Worm (Caenorhabditis elegans) whole organism, L2 larva: ENCODE results near the gene tlk-1.

Experiments
- C34F6.9 ChIP-seq: fragments of 150-350 bp; optimal IDR thresholded peaks from 2 replicates; lab custom pipeline; 2014; ENCODE audit warnings: missing biosample characterization, missing genetic modification characterization
- F13H6.1 ChIP-seq: sonication (generic microtip); optimal IDR thresholded peaks from 2 replicates; lab custom pipeline; 2016; ENCODE audit warnings: missing genetic modification characterization, missing compliant biosample characterization
- R02D3.7 ChIP-seq: fragments of 150-350 bp; optimal IDR thresholded peaks from 2 replicates; lab custom pipeline; 2014; ENCODE audit warnings: missing biosample characterization, missing genetic modification characterization
- Y55F3AM.14 ChIP-seq: fragments of 200-800 bp; sonication (Bioruptor generic); optimal IDR thresholded peaks from 2 replicates; lab custom pipeline; 2018; ENCODE audit warnings: mild to moderate bottlenecking, missing genetic modification characterization, missing compliant biosample characterization
- ZK546.5 ChIP-seq: sonication (generic microtip); optimal IDR thresholded peaks from 2 replicates; lab custom pipeline; 2017; ENCODE audit warnings: missing biosample characterization, missing genetic modification characterization
- alr-1 ChIP-seq: fragments of 150-350 bp; optimal IDR thresholded peaks from 2 replicates; lab custom pipeline; 2014; ENCODE audit warnings: missing biosample characterization, missing genetic modification characterization
- aly-2 ChIP-seq: fragments of 150-350 bp; optimal IDR thresholded peaks from 2 replicates; lab custom pipeline; 2014; ENCODE audit warnings: missing biosample characterization, missing genetic modification characterization
- ama-1 ChIP-seq: fragments of 150-350 bp; optimal IDR thresholded peaks from 2 replicates; lab custom pipeline; 2018; ENCODE audit warnings: inconsistent platforms
- blmp-1 ChIP-seq: sonication (generic microtip); optimal IDR thresholded peaks from 2 replicates; lab custom pipeline; 2017; ENCODE audit warnings: missing genetic modification characterization, mild to moderate bottlenecking, missing compliant biosample characterization, antibody characterized with exemption, moderate library complexity; ENCODE audit not compliant: insufficient read depth
- ceh-16 ChIP-seq: fragments of 150-350 bp; optimal IDR thresholded peaks from 2 replicates; lab custom pipeline; 2014; ENCODE audit warnings: missing biosample characterization, missing genetic modification characterization
- ceh-82 ChIP-seq: fragments of 150-350 bp; optimal IDR thresholded peaks from 2 replicates; lab custom pipeline; 2014; ENCODE audit warnings: missing biosample characterization, missing genetic modification characterization
- crh-2 ChIP-seq: sonication (generic microtip); optimal IDR thresholded peaks from 2 replicates; lab custom pipeline; 2017; ENCODE audit warnings: missing biosample characterization, missing genetic modification characterization
- dmd-4 ChIP-seq: sonication (generic microtip); optimal IDR thresholded peaks from 2 replicates; lab custom pipeline; 2017; ENCODE audit warnings: missing biosample characterization, missing genetic modification characterization
- egl-27 ChIP-seq: sonication (generic microtip); optimal IDR thresholded peaks from 3 replicates; lab custom pipeline; 2017; ENCODE audit warnings: missing biosample characterization, missing genetic modification reagents, missing genetic modification characterization
- elt-1 ChIP-seq: fragments of 150-350 bp; optimal IDR thresholded peaks from 2 replicates; lab custom pipeline; 2014; ENCODE audit warnings: missing biosample characterization, missing genetic modification characterization
- elt-3 ChIP-seq: sonication (generic microtip); optimal IDR thresholded peaks from 2 replicates; lab custom pipeline; 2017; ENCODE audit warnings: missing biosample characterization, missing genetic modification characterization
- fos-1 ChIP-seq: fragments of 150-350 bp; optimal IDR thresholded peaks from 2 replicates; lab custom pipeline; 2014; ENCODE audit warnings: missing biosample characterization, missing genetic modification characterization
- gmeb-1 ChIP-seq: fragments of 150-350 bp; optimal IDR thresholded peaks from 2 replicates; lab custom pipeline; 2014; ENCODE audit warnings: missing biosample characterization, missing genetic modification characterization
- lin-11 ChIP-seq: fragments of 150-350 bp; sonication (generic microtip); optimal IDR thresholded peaks from 2 replicates; lab custom pipeline; 2014; ENCODE audit warnings: missing biosample characterization, missing genetic modification characterization, inconsistent platforms, mixed read lengths
- lin-13 ChIP-seq: fragments of 150-350 bp; optimal IDR thresholded peaks from 2 replicates; lab custom pipeline; 2014; ENCODE audit warnings: missing biosample characterization, missing genetic modification reagents, missing genetic modification characterization
- lin-39 ChIP-seq: fragments of 150-350 bp; optimal IDR thresholded peaks from 2 replicates; lab custom pipeline; 2014; ENCODE audit warnings: missing biosample characterization, missing genetic modification reagents, missing genetic modification characterization
- lsy-2 ChIP-seq, 2 experiments: fragments of 150-350 bp in 1 of 2; sonication (generic microtip) in 1 of 2; optimal IDR thresholded peaks; 2 replicates each; lab custom pipeline; 2014 to 2017; ENCODE audit warnings: missing biosample characterization in 2 of 2, missing genetic modification characterization in 2 of 2
- mab-5 ChIP-seq: fragments of 150-350 bp; optimal IDR thresholded peaks from 2 replicates; lab custom pipeline; 2014; ENCODE audit warnings: missing biosample characterization, missing genetic modification characterization
- mbf-1 ChIP-seq: sonication (generic microtip); optimal IDR thresholded peaks from 2 replicates; lab custom pipeline; 2017; ENCODE audit warnings: missing biosample characterization, missing genetic modification characterization
- mdl-1 ChIP-seq, 2 experiments: fragments of 150-350 bp in 1 of 2; sonication (generic microtip) in 1 of 2; optimal IDR thresholded peaks; 2 replicates each; lab custom pipeline; 2017; ENCODE audit warnings: missing biosample characterization in 2 of 2, missing genetic modification characterization in 2 of 2
- nhr-10 ChIP-seq: sonication (generic microtip); optimal IDR thresholded peaks from 2 replicates; lab custom pipeline; 2017; ENCODE audit warnings: missing biosample characterization, missing genetic modification characterization
- nhr-11 ChIP-seq: fragments of 150-350 bp; optimal IDR thresholded peaks from 2 replicates; lab custom pipeline; 2014; ENCODE audit warnings: missing biosample characterization, missing genetic modification characterization
- nhr-12 ChIP-seq: fragments of 150-350 bp; optimal IDR thresholded peaks from 2 replicates; lab custom pipeline; 2014; ENCODE audit warnings: missing biosample characterization, missing genetic modification characterization
- nhr-129 ChIP-seq: fragments of 150-350 bp; optimal IDR thresholded peaks from 2 replicates; lab custom pipeline; 2014; ENCODE audit warnings: missing biosample characterization, missing genetic modification characterization
- nhr-21 ChIP-seq: fragments of 150-350 bp; optimal IDR thresholded peaks from 2 replicates; lab custom pipeline; 2014; ENCODE audit warnings: missing biosample characterization, missing genetic modification characterization
- nhr-23 ChIP-seq: fragments of 150-350 bp; optimal IDR thresholded peaks from 2 replicates; lab custom pipeline; 2014; ENCODE audit warnings: missing biosample characterization, missing genetic modification reagents, missing genetic modification characterization
- nhr-237 ChIP-seq: fragments of 150-350 bp; optimal IDR thresholded peaks from 2 replicates; lab custom pipeline; 2014; ENCODE audit warnings: missing biosample characterization, missing genetic modification characterization
- nhr-25 ChIP-seq: fragments of 150-350 bp; sonication (generic microtip); optimal IDR thresholded peaks from 3 replicates; lab custom pipeline; 2014; ENCODE audit warnings: missing biosample characterization, missing genetic modification characterization
- nhr-6 ChIP-seq: fragments of 150-350 bp; optimal IDR thresholded peaks from 2 replicates; lab custom pipeline; 2014; ENCODE audit warnings: missing biosample characterization, missing genetic modification characterization
- nhr-77 ChIP-seq: fragments of 150-350 bp; optimal IDR thresholded peaks from 2 replicates; lab custom pipeline; 2014; ENCODE audit warnings: missing biosample characterization, missing genetic modification characterization
- peb-1 ChIP-seq: fragments of 150-350 bp; optimal IDR thresholded peaks from 2 replicates; lab custom pipeline; 2014; ENCODE audit warnings: missing biosample characterization, missing genetic modification characterization
- sem-4 ChIP-seq: fragments of 150-350 bp; optimal IDR thresholded peaks from 2 replicates; lab custom pipeline; 2014; ENCODE audit warnings: missing biosample characterization, missing genetic modification reagents, missing genetic modification characterization
- skn-1 ChIP-seq: sonication (generic microtip); optimal IDR thresholded peaks from 2 replicates; lab custom pipeline; 2017; ENCODE audit warnings: missing biosample characterization, missing genetic modification characterization
- sma-3 ChIP-seq: sonication (generic microtip); optimal IDR thresholded peaks from 2 replicates; lab custom pipeline; 2016; ENCODE audit warnings: missing genetic modification reagents, missing genetic modification characterization, missing compliant biosample characterization
- sma-9 ChIP-seq, 2 experiments: fragments of 150-350 bp in 1 of 2; sonication (generic microtip) in 1 of 2; optimal IDR thresholded peaks; 2 replicates each; lab custom pipeline; 2014 to 2016; ENCODE audit warnings: missing genetic modification characterization in 2 of 2, mild to moderate bottlenecking in 1 of 2, missing biosample characterization in 1 of 2, missing compliant biosample characterization in 1 of 2, missing genetic modification reagents in 1 of 2, moderate library complexity in 1 of 2
- snpc-4 ChIP-seq: fragments of 150-350 bp; optimal IDR thresholded peaks from 2 replicates; lab custom pipeline; 2014; ENCODE audit warnings: missing biosample characterization, missing genetic modification characterization
- unc-39 ChIP-seq: fragments of 150-350 bp; optimal IDR thresholded peaks from 2 replicates; lab custom pipeline; 2014; ENCODE audit warnings: missing biosample characterization, missing genetic modification characterization
- unc-55 ChIP-seq: fragments of 150-350 bp; sonication (generic microtip); optimal IDR thresholded peaks from 3 replicates; lab custom pipeline; 2014; ENCODE audit warnings: missing biosample characterization, missing genetic modification reagents, missing genetic modification characterization
- unc-62 ChIP-seq: fragments of 150-350 bp; optimal IDR thresholded peaks from 2 replicates; lab custom pipeline; 2014; ENCODE audit warnings: missing biosample characterization, missing genetic modification reagents, missing genetic modification characterization
- zag-1 ChIP-seq: fragments of 150-350 bp; optimal IDR thresholded peaks from 2 replicates; lab custom pipeline; 2014; ENCODE audit warnings: missing biosample characterization, missing genetic modification characterization
- ztf-1 ChIP-seq: fragments of 200-800 bp; sonication (Bioruptor generic); conservative IDR thresholded peaks from 2 replicates; pipeline ENCODE4 v1.3.6; 2022; ENCODE audit warnings: missing genetic modification characterization, missing compliant biosample characterization
- ztf-11 ChIP-seq: sonication (generic microtip); optimal IDR thresholded peaks from 2 replicates; lab custom pipeline; 2017; ENCODE audit warnings: missing biosample characterization, missing genetic modification characterization
- ztf-4 ChIP-seq: fragments of 150-350 bp; optimal IDR thresholded peaks from 2 replicates; lab custom pipeline; 2014; ENCODE audit warnings: missing biosample characterization, missing genetic modification characterization

The tlk-1 gene

ce11 chrIII:9697886-9698285 lies 1.8 kb upstream of the tlk-1 start:
- TF ChIP-seq nhr-129 (tag; lab: Kevin White, UChicago) (peak; percentile 21), skn-1 (no peak)

- TF ChIP-seq nhr-25 (tag; lab: Kevin White, UChicago) (no peak), dmd-4 (tag; lab: Kevin White, UChicago) (no peak), lin-13 (GFP tag; lab: Kevin White, UChicago) (no peak), nhr-21 (tag; lab: Kevin White, UChicago) (peak; percentile 71), mbf-1 (no peak), elt-3 (tag; lab: Kevin White, UChicago) (no peak), mdl-1 (tag; optimal IDR thresholded peaks at IDR 0.05; lab: Kevin White, UChicago) (peak; percentile 43 to 61), nhr-77 (tag; lab: Kevin White, UChicago) (no peak), sma-9 (GFP tag; optimal IDR thresholded peaks at IDR 0.05; lab: Kevin White, UChicago) (peak; percentile 44), sma-9 (tag; optimal IDR thresholded peaks at IDR 0.05; lab: Kevin White, UChicago) (no peak), ceh-82 (tag; lab: Kevin White, UChicago) (no peak), mab-5 (tag; lab: Kevin White, UChicago) (no peak), crh-2 (tag; lab: Kevin White, UChicago) (no peak), nhr-12 (no peak), F13H6.1 (peak; percentile 36), ztf-1 (GFP tag; lab: Robert Waterston, UW) (no peak), ZK546.5 (tag; lab: Kevin White, UChicago) (no peak), sma-3 (GFP tag; lab: Kevin White, UChicago) (peak; percentile 2), elt-1 (tag; lab: Kevin White, UChicago) (no peak), egl-27 (tag; lab: Kevin White, UChicago) (peak; percentile 30), sem-4 (tag; lab: Kevin White, UChicago) (peak; percentile 70), lsy-2 (tag; optimal IDR thresholded peaks at IDR 0.05; lab: Kevin White, UChicago) (peak in 1 of 2 experiments; percentile 50), blmp-1 (tag; lab: Kevin White, UChicago) (no peak), unc-62 (GFP tag; lab: Kevin White, UChicago) (no peak), skn-1 (no peak), ztf-4 (peak; percentile 20), nhr-11 (tag; lab: Kevin White, UChicago) (no peak), fos-1 (tag; lab: Kevin White, UChicago) (peak; percentile 50), ama-1 (lab: Kevin White, UChicago) (no peak), lin-39 (tag; lab: Kevin White, UChicago) (no peak), Y55F3AM.14 (GFP tag; lab: Kevin White, UChicago) (no peak), lin-11 (no peak), alr-1 (tag; lab: Kevin White, UChicago) (no peak), zag-1 (tag; lab: Kevin White, UChicago) (no peak), snpc-4 (tag; lab: Kevin White, UChicago) (no peak), ceh-16 (tag; lab: Kevin White, UChicago) (no peak), R02D3.7 (tag; lab: Kevin White, UChicago) (no peak), gmeb-1 (tag; lab: Kevin White, UChicago) (no peak), nhr-6 (tag; lab: Kevin White, UChicago) (no peak), peb-1 (tag; lab: Kevin White, UChicago) (no peak), nhr-237 (tag; lab: Kevin White, UChicago) (no peak), ztf-11 (no peak), nhr-23 (tag; lab: Kevin White, UChicago) (no peak), nhr-10 (tag; lab: Kevin White, UChicago) (no peak), unc-39 (tag; lab: Kevin White, UChicago) (no peak), unc-55 (no peak), C34F6.9 (tag; lab: Kevin White, UChicago) (peak; percentile 44), nhr-129 (tag; lab: Kevin White, UChicago) (peak; percentile 7), aly-2 (tag; lab: Kevin White, UChicago) (no peak)
- TF ChIP-seq, all 48 proteins: peak for 12
These were observed 860 bp upstream of the tlk-1 start for ce11 chrIII:9698635-9699396.
